Fruit fly (Drosophila melanogaster) whole organism, embryonic: ENCODE measurements around the gene Mst89B.
A peak's percentile ranks its signal among the peaks of the same experiment; 100 is the strongest.

Experiments
- Bgb ChIP-seq: fragments of 200-800 bp; sonication (Bioruptor generic); IDR thresholded peaks from 2 replicates; pipeline ENCODE4 v1.3.6; 2022; ENCODE audit warnings: missing biosample characterization, missing genetic modification characterization; ENCODE audit not compliant: partially characterized antibody
- CG12769 ChIP-seq: fragments of 200-800 bp; sonication (Bioruptor generic); optimal IDR thresholded peaks from 2 replicates; lab custom pipeline; 2019; ENCODE audit warnings: missing biosample characterization, mild to moderate bottlenecking, missing genetic modification characterization, moderate library complexity
- CG13123 ChIP-seq: fragments of 200-800 bp; sonication (Bioruptor generic); optimal IDR thresholded peaks from 2 replicates; lab custom pipeline; 2016; ENCODE audit warnings: missing biosample characterization, missing genetic modification characterization
- CG1603 ChIP-seq: fragments of 200-800 bp; sonication (Bioruptor generic); optimal IDR thresholded peaks from 2 replicates; lab custom pipeline; 2019; ENCODE audit warnings: missing biosample characterization, mild to moderate bottlenecking, missing genetic modification characterization, moderate library complexity
- CG16815 ChIP-seq: fragments of 200-800 bp; sonication (Bioruptor generic); optimal IDR thresholded peaks from 3 replicates; lab custom pipeline; 2017; ENCODE audit warnings: missing biosample characterization, mild to moderate bottlenecking, missing genetic modification characterization
- CG17829 ChIP-seq: fragments of 200-800 bp; optimal IDR thresholded peaks from 2 replicates; lab custom pipeline; 2019; ENCODE audit warnings: missing biosample characterization, mild to moderate bottlenecking, missing genetic modification characterization, moderate library complexity
- CG2202 ChIP-seq: fragments of 200-800 bp; sonication (Bioruptor generic); optimal IDR thresholded peaks from 2 replicates; lab custom pipeline; 2018; ENCODE audit warnings: missing biosample characterization, mild to moderate bottlenecking, missing genetic modification characterization
- CG3281 ChIP-seq: fragments of 200-800 bp; sonication (Bioruptor generic); optimal IDR thresholded peaks from 3 replicates; lab custom pipeline; 2017; ENCODE audit warnings: missing biosample characterization, mild to moderate bottlenecking, missing genetic modification characterization
- CG34376 ChIP-seq: fragments of 200-800 bp; sonication (Bioruptor generic); optimal IDR thresholded peaks from 2 replicates; lab custom pipeline; 2018; ENCODE audit warnings: missing biosample characterization, mild to moderate bottlenecking, missing genetic modification characterization
- CG7372 ChIP-seq: fragments of 200-800 bp; sonication (Bioruptor generic); IDR thresholded peaks from 2 replicates; pipeline ENCODE4 v1.3.6; 2022; ENCODE audit warnings: missing biosample characterization, missing genetic modification characterization
- CTCF ChIP-seq: fragments of 200-800 bp; sonication (Bioruptor generic); optimal IDR thresholded peaks from 2 replicates; lab custom pipeline; 2017; ENCODE audit warnings: missing biosample characterization, mild to moderate bottlenecking, missing genetic modification characterization, moderate library complexity
- Elba2 ChIP-seq: fragments of 200-800 bp; sonication (Bioruptor generic); optimal IDR thresholded peaks from 3 replicates; lab custom pipeline; 2016; ENCODE audit warnings: missing biosample characterization, missing genetic modification characterization
- H15 ChIP-seq: fragments of 200-800 bp; sonication (Bioruptor generic); IDR thresholded peaks from 3 replicates; pipeline ENCODE4 v1.3.6; 2022; ENCODE audit warnings: missing biosample characterization, missing genetic modification characterization
- Hr78 ChIP-seq, 2 experiments: fragments of 200-800 bp in 1 of 2; fragments of >200 bp in 1 of 2; sonication (Bioruptor generic) in 1 of 2; optimal IDR thresholded peaks; 2 replicates each; lab custom pipeline; 2017 to 2019; ENCODE audit warnings: missing biosample characterization in 2 of 2, missing genetic modification characterization in 2 of 2, mild to moderate bottlenecking in 1 of 2, moderate library complexity in 1 of 2
- cato ChIP-seq: fragments of 200-800 bp; sonication (Bioruptor generic); optimal IDR thresholded peaks from 2 replicates; lab custom pipeline; 2016; ENCODE audit warnings: missing biosample characterization, missing genetic modification characterization, borderline replicate concordance
- chinmo ChIP-seq: fragments of 200-800 bp; sonication (Bioruptor generic); IDR thresholded peaks from 4 replicates; pipeline ENCODE4 v1.3.6; 2022; ENCODE audit warnings: missing biosample characterization, missing genetic modification characterization; ENCODE audit not compliant: partially characterized antibody
- corto ChIP-seq: fragments of 200-800 bp; sonication (Bioruptor generic); optimal IDR thresholded peaks from 2 replicates; lab custom pipeline; 2016; ENCODE audit warnings: missing biosample characterization, mild to moderate bottlenecking, missing genetic modification characterization, moderate library complexity
- dmrt11E ChIP-seq: fragments of 200-800 bp; sonication (Bioruptor generic); optimal IDR thresholded peaks from 3 replicates; lab custom pipeline; 2018; ENCODE audit warnings: missing biosample characterization, mild to moderate bottlenecking, missing genetic modification characterization, moderate library complexity
- dmrt99B ChIP-seq: fragments of 200-800 bp; sonication (Bioruptor generic); optimal IDR thresholded peaks from 2 replicates; lab custom pipeline; 2018; ENCODE audit warnings: missing biosample characterization, mild to moderate bottlenecking, missing genetic modification characterization, moderate library complexity
- esg ChIP-seq: fragments of 200-800 bp; sonication (Bioruptor generic); conservative IDR thresholded peaks from 2 replicates; pipeline ENCODE4 v1.3.6; 2022; ENCODE audit warnings: missing biosample characterization, missing genetic modification characterization
- eve ChIP-seq, 2 experiments: fragments of >200 bp; optimal IDR thresholded peaks; 2 replicates each; lab custom pipeline; 2017; ENCODE audit warnings: missing biosample characterization in 2 of 2, missing genetic modification characterization in 2 of 2
- exex ChIP-seq: fragments of 200-800 bp; sonication (Bioruptor generic); optimal IDR thresholded peaks from 4 replicates; lab custom pipeline; 2018; ENCODE audit warnings: missing biosample characterization, mild to moderate bottlenecking, missing genetic modification characterization, moderate library complexity
- gcm2 ChIP-seq: fragments of 200-800 bp; sonication (Bioruptor generic); optimal IDR thresholded peaks from 2 replicates; lab custom pipeline; 2016; ENCODE audit warnings: missing biosample characterization, missing genetic modification characterization
- h ChIP-seq: fragments of >200 bp; optimal IDR thresholded peaks from 2 replicates; lab custom pipeline; 2017
- inv ChIP-seq: fragments of 200-800 bp; sonication (Bioruptor generic); IDR thresholded peaks from 2 replicates; pipeline ENCODE4 v1.3.6; 2022; ENCODE audit warnings: missing biosample characterization, missing genetic modification characterization; ENCODE audit not compliant: partially characterized antibody
- lilli ChIP-seq: fragments of 200-800 bp; sonication (Bioruptor generic); optimal IDR thresholded peaks from 3 replicates; lab custom pipeline; 2016; ENCODE audit warnings: missing biosample characterization, missing genetic modification characterization
- lmd ChIP-seq: fragments of 200-800 bp; sonication (Bioruptor generic); IDR thresholded peaks from 2 replicates; pipeline ENCODE4 v1.3.6; 2022; ENCODE audit warnings: missing biosample characterization, missing genetic modification characterization
- lola ChIP-seq, 3 experiments: fragments of >200 bp in 2 of 3; fragments of 200-800 bp in 1 of 3; sonication (Bioruptor generic) in 1 of 3; optimal IDR thresholded peaks; 2 replicates each; lab custom pipeline; 2017 to 2019; ENCODE audit warnings: missing biosample characterization in 3 of 3, missing genetic modification characterization in 3 of 3, mild to moderate bottlenecking in 1 of 3, moderate library complexity in 1 of 3
- mam ChIP-seq: fragments of 200-800 bp; sonication (Bioruptor generic); optimal IDR thresholded peaks from 3 replicates; lab custom pipeline; 2016; ENCODE audit warnings: missing biosample characterization, missing genetic modification characterization
- mld ChIP-seq: fragments of 200-800 bp; sonication (Bioruptor generic); IDR thresholded peaks from 3 replicates; pipeline ENCODE4 v1.3.6; 2022; ENCODE audit warnings: missing biosample characterization, missing genetic modification characterization; ENCODE audit not compliant: partially characterized antibody
- pan ChIP-seq, 4 experiments: fragments of >200 bp in 3 of 4; fragments of 200-800 bp in 1 of 4; sonication (Bioruptor generic) in 1 of 4; optimal IDR thresholded peaks in 3 of 4; IDR thresholded peaks in 1 of 4; 2 replicates each; pipeline versions ENCODE4 v1.3.6 to Lab custom; 2017 to 2022; ENCODE audit warnings: missing biosample characterization in 2 of 4, missing genetic modification characterization in 2 of 4, mixed read lengths in 1 of 4
- row ChIP-seq: fragments of 200-800 bp; sonication (Bioruptor generic); IDR thresholded peaks from 3 replicates; pipeline ENCODE4 v1.3.6; 2022; ENCODE audit warnings: missing biosample characterization, missing genetic modification characterization
- sd ChIP-seq: fragments of 200-800 bp; sonication (Bioruptor generic); optimal IDR thresholded peaks from 3 replicates; lab custom pipeline; 2018; ENCODE audit warnings: missing biosample characterization, mild to moderate bottlenecking, missing genetic modification characterization, moderate library complexity
- sens ChIP-seq: fragments of 200-800 bp; sonication (Bioruptor generic); peaks from one replicate; lab custom pipeline; 2016; ENCODE audit warnings: missing biosample characterization, missing genetic modification characterization
- tio ChIP-seq: fragments of 200-800 bp; sonication (Bioruptor generic); optimal IDR thresholded peaks from 2 replicates; lab custom pipeline; 2017; ENCODE audit warnings: missing biosample characterization, missing genetic modification characterization, inconsistent platforms
- wdn ChIP-seq: fragments of 200-800 bp; sonication (Bioruptor generic); IDR thresholded peaks from 2 replicates; pipeline ENCODE4 v1.3.6; 2022; ENCODE audit warnings: missing biosample characterization, missing genetic modification characterization
- wor ChIP-seq: fragments of 200-800 bp; sonication (Bioruptor generic); IDR thresholded peaks from 2 replicates; pipeline ENCODE4 v1.3.6; 2022; ENCODE audit warnings: missing biosample characterization, missing genetic modification characterization

The Mst89B gene

DNA sequence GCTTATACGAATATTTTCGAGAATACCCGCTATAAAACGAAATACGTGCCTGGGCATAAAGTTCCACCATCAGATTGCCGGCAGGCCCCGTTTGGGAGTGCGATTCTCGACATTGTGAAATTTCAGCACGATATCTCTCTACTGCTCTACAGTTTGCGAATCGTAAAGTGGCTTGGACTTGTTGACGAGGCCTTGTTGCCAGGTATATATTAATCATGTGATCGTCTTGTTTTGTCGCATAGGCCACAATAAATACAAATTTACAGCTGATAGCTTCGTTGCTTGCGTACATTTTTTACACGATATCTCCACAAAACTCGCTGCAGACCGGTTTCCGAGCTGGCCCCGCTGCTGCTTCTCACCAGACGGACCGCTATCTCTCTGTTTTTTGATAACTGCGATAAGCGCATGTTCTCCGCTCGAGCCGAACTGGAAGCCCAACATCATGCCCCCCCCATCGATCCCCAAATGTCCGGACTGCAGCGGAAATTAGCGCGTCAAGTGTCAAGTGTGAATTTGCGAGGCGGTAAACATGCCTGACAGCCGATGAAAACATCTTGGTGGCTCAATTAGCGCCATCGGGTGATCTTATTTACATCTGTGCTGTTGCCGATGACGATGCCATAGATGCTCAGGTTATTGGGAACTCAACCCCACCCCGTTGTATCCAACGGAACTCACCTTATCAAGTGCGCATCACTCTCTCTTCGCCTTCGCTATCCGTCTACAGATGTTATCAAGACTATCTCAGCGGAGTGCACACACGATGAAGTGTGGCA, 42.7 kb downstream of the Mst89B start (continued):
- TF ChIP-seq CG17829 (tag; lab: Kevin White, UChicago) (no peak), H15 (GFP tag; lab: Robert Waterston, UW) (no peak), h (lab: Kevin White, UChicago) (no peak), lilli (GFP tag; lab: Kevin White, UChicago) (peak; percentile 30), wor (GFP tag; lab: Robert Waterston, UW) (no peak), CG3281 (GFP tag; lab: Kevin White, UChicago) (no peak), lola (GFP tag; optimal IDR thresholded peaks at IDR 0.05; lab: Kevin White, UChicago) (peak in 1 of 3 experiments; percentile 3), tio (GFP tag; lab: Kevin White, UChicago) (no peak), mld (no peak), CG12769 (tag; lab: Kevin White, UChicago) (peak; percentile 31), eve (GFP tag; optimal IDR thresholded peaks at IDR 0.05; lab: Kevin White, UChicago) (no peak), Bgb (GFP tag; lab: Robert Waterston, UW) (no peak), mam (GFP tag; lab: Kevin White, UChicago) (peak; percentile 23), corto (no peak), dmrt11E (tag; lab: Kevin White, UChicago) (no peak), CG1603 (peak; percentile 19), CG2202 (tag; lab: Kevin White, UChicago) (no peak), lmd (GFP tag; lab: Robert Waterston, UW) (no peak), CG7372 (peak; percentile 32; the same call in 1 of the 2 replicates)

DNA sequence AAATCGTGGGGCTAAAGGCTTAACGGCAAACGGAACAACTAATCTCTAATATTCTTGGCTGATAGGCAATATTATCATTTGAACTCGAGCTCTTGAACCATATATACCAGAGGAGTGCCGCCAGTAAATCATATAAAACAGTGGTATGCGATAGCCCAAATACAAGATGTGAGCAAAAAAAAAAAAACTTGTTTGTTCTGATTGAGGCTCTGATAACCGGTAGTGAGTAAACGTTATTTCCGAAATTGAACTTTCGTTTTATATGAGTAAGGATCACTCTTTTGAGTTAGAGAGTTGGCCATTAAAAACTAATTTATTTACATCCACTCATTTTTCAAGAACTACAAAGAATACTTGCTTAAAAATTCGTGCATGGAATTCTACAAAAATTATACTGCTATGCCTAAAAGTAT, 43.3 kb downstream of the Mst89B start:
- TF ChIP-seq sd (tag; lab: Kevin White, UChicago): peak; percentile 71
- no peak for TF ChIP-seq esg (GFP tag; lab: Robert Waterston, UW)
- no peak for TF ChIP-seq CG16815 (GFP tag; lab: Kevin White, UChicago)
- TF ChIP-seq wdn (GFP tag; lab: Robert Waterston, UW): no peak
- no peak for TF ChIP-seq chinmo (GFP tag; lab: Robert Waterston, UW)
- TF ChIP-seq inv (GFP tag; lab: Robert Waterston, UW): no peak
- peak; percentile 73 for TF ChIP-seq exex (tag; lab: Kevin White, UChicago)
- TF ChIP-seq CTCF: peak; percentile 52
- no peak for TF ChIP-seq cato (GFP tag; lab: Kevin White, UChicago)
- TF ChIP-seq gcm2 (GFP tag; lab: Kevin White, UChicago): no peak
- TF ChIP-seq CG13123 (GFP tag; lab: Kevin White, UChicago): no peak
- TF ChIP-seq sens: peak; percentile 49
- no peak for TF ChIP-seq Elba2
- TF ChIP-seq Hr78 (GFP tag; optimal IDR thresholded peaks at IDR 0.05; lab: Kevin White, UChicago): peak in 1 of 2 experiments; percentile 64
- no peak for TF ChIP-seq pan (optimal IDR thresholded peaks at IDR 0.05; lab: Kevin White, UChicago)
- TF ChIP-seq pan (GFP tag; optimal IDR thresholded peaks at IDR 0.05 in 1 of 2, IDR thresholded peaks at IDR 0.05 in 1 of 2): no peak
- no peak for TF ChIP-seq dmrt99B
- 0 out of 3 replicates have a peak, but pooled peaks have one; percentile 13 for TF ChIP-seq row (GFP tag; lab: Robert Waterston, UW)
- peak; percentile 29 for TF ChIP-seq CG34376 (GFP tag; lab: Kevin White, UChicago)
